Worm (Caenorhabditis elegans) whole organism, L4 larva: ENCODE results near the gene twk-13.

ENCODE experiments used
- Y48G9A.11 ChIP-seq: fragments of 200-800 bp; sonication (Bioruptor generic); IDR thresholded peaks from 2 replicates; pipeline ENCODE4 v1.3.6; 2022; ENCODE audit warnings: missing genetic modification reagents, missing genetic modification characterization, missing compliant biosample characterization
- ama-1 ChIP-seq: fragments of 150-350 bp; optimal IDR thresholded peaks from 2 replicates; lab custom pipeline; 2014; ENCODE audit warnings: inconsistent platforms, mixed read lengths
- arid-1 ChIP-seq: fragments of 200-800 bp; sonication (Bioruptor generic); conservative IDR thresholded peaks from 2 replicates; pipeline ENCODE4 v1.3.6; 2022; ENCODE audit warnings: missing genetic modification reagents, missing genetic modification characterization, missing compliant biosample characterization
- ceh-28 ChIP-seq: fragments of 150-350 bp; optimal IDR thresholded peaks from 2 replicates; lab custom pipeline; 2014; ENCODE audit warnings: missing biosample characterization, missing genetic modification reagents, missing genetic modification characterization
- ces-1 ChIP-seq: fragments of 150-350 bp; sonication (generic microtip); optimal IDR thresholded peaks from 4 replicates; lab custom pipeline; 2014; ENCODE audit warnings: missing biosample characterization, missing genetic modification reagents, missing genetic modification characterization
- cey-2 ChIP-seq: sonication (generic microtip); optimal IDR thresholded peaks from 3 replicates; lab custom pipeline; 2017; ENCODE audit warnings: missing genetic modification characterization, mild to moderate bottlenecking, missing compliant biosample characterization, antibody characterized with exemption, borderline replicate concordance; ENCODE audit not compliant: insufficient read depth
- lin-13 ChIP-seq: fragments of 150-350 bp; optimal IDR thresholded peaks from 2 replicates; lab custom pipeline; 2014; ENCODE audit warnings: missing biosample characterization, missing genetic modification reagents, missing genetic modification characterization
- mxl-3 ChIP-seq: fragments of 200-800 bp; sonication (Bioruptor generic); optimal IDR thresholded peaks from 2 replicates; lab custom pipeline; 2018; ENCODE audit warnings: mild to moderate bottlenecking, missing genetic modification characterization, missing compliant biosample characterization
- nhr-10 ChIP-seq: fragments of 150-350 bp; optimal IDR thresholded peaks from 2 replicates; lab custom pipeline; 2014; ENCODE audit warnings: missing biosample characterization, missing genetic modification characterization
- nhr-25 ChIP-seq: sonication (generic microtip); optimal IDR thresholded peaks from 2 replicates; lab custom pipeline; 2017; ENCODE audit warnings: missing genetic modification characterization, mild to moderate bottlenecking, missing compliant biosample characterization, antibody characterized with exemption, moderate library complexity, borderline replicate concordance; ENCODE audit not compliant: insufficient read depth
- nhr-42 ChIP-seq: fragments of 200-800 bp; sonication (Bioruptor generic); IDR thresholded peaks from 2 replicates; pipeline ENCODE4 v1.3.6; 2022; ENCODE audit warnings: missing genetic modification characterization, missing compliant biosample characterization
- nhr-48 ChIP-seq: sonication (generic microtip); optimal IDR thresholded peaks from 2 replicates; lab custom pipeline; 2016; ENCODE audit warnings: mild to moderate bottlenecking, missing genetic modification characterization, missing compliant biosample characterization
- set-16 ChIP-seq: fragments of 200-800 bp; sonication (Bioruptor generic); IDR thresholded peaks from 2 replicates; pipeline ENCODE4 v1.3.6; 2022; ENCODE audit warnings: missing genetic modification reagents, missing genetic modification characterization, missing compliant biosample characterization

DNA sequence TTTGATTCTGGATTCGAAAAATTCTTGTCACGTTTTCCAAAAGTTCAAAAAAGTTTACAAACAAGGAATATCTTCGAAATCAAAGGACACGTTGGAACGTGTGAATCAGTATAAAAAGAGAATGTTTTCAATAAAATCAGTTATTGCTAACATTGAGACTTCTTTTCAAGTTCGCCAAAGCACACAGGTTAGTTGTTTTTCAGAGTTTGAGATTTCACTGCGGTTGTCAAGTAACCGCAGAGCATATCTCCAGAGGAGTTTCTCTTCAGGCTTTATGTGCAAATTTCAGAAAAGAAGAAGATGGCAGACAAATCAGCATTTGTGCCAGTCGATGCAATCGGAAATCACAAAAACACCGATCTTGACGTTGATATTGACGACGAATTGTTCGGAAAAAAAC, 48.4 kb upstream of the twk-13 start, which contains the start of gene K01D12.15:
- TF ChIP-seq ceh-28 (no peak), lin-13 (GFP tag; lab: Kevin White, UChicago) (no peak), nhr-42 (no peak), nhr-48 (no peak), nhr-10 (tag; lab: Kevin White, UChicago) (no peak), arid-1 (no peak), mxl-3 (GFP tag; lab: Kevin White, UChicago) (no peak), nhr-25 (no peak), cey-2 (no peak), Y48G9A.11 (GFP tag; lab: Robert Waterston, UW) (no peak), set-16 (GFP tag; lab: Robert Waterston, UW) (no peak), ces-1 (no peak), ama-1 (no peak)
